Worm (Caenorhabditis elegans) whole organism, L4 larva: ENCODE results near the gene B0395.3.

Experiments
- R02D3.7 ChIP-seq: fragments of 150-350 bp; sonication (generic microtip); optimal IDR thresholded peaks from 3 replicates; lab custom pipeline; 2014; ENCODE audit warnings: missing biosample characterization, missing genetic modification characterization
- T20F7.1 ChIP-seq: fragments of 200-800 bp; sonication (Bioruptor generic); optimal IDR thresholded peaks from 2 replicates; lab custom pipeline; 2018; ENCODE audit warnings: mild to moderate bottlenecking, missing genetic modification characterization, missing compliant biosample characterization
- Y105C5A.15 ChIP-seq: fragments of 200-800 bp; sonication (Bioruptor generic); IDR thresholded peaks from 2 replicates; pipeline ENCODE4 v1.3.6; 2022; ENCODE audit warnings: missing genetic modification characterization, missing compliant biosample characterization
- aha-1 ChIP-seq: fragments of 150-350 bp; peaks from one replicate; lab custom pipeline; 2014; ENCODE audit warnings: missing biosample characterization, missing genetic modification characterization
- ama-1 ChIP-seq: fragments of 150-350 bp; optimal IDR thresholded peaks from 2 replicates; lab custom pipeline; 2014; ENCODE audit warnings: inconsistent platforms, mixed read lengths
- ceh-82 ChIP-seq: sonication (generic microtip); optimal IDR thresholded peaks from 2 replicates; lab custom pipeline; 2017; ENCODE audit warnings: missing biosample characterization, missing genetic modification characterization
- lin-13 ChIP-seq: fragments of 150-350 bp; optimal IDR thresholded peaks from 2 replicates; lab custom pipeline; 2014; ENCODE audit warnings: missing biosample characterization, missing genetic modification reagents, missing genetic modification characterization
- lin-39 ChIP-seq: fragments of 150-350 bp; optimal IDR thresholded peaks from 2 replicates; lab custom pipeline; 2014; ENCODE audit warnings: missing biosample characterization, missing genetic modification reagents, missing genetic modification characterization
- lir-3 ChIP-seq: sonication (generic microtip); optimal IDR thresholded peaks from 2 replicates; lab custom pipeline; 2016; ENCODE audit warnings: mild to moderate bottlenecking, missing genetic modification characterization, missing compliant biosample characterization
- nhr-25 ChIP-seq: sonication (generic microtip); optimal IDR thresholded peaks from 2 replicates; lab custom pipeline; 2017; ENCODE audit warnings: missing genetic modification characterization, mild to moderate bottlenecking, missing compliant biosample characterization, antibody characterized with exemption, moderate library complexity, borderline replicate concordance; ENCODE audit not compliant: insufficient read depth
- nhr-28 ChIP-seq: fragments of 150-350 bp; optimal IDR thresholded peaks from 2 replicates; lab custom pipeline; 2014; ENCODE audit warnings: missing biosample characterization, missing genetic modification characterization
- pha-4 ChIP-seq, 2 experiments: fragments of 150-350 bp in 1 of 2; fragments of 200-800 bp in 1 of 2; sonication (Bioruptor generic) in 1 of 2; IDR thresholded peaks in 1 of 2; optimal IDR thresholded peaks in 1 of 2; 2 replicates each; pipeline versions ENCODE4 v1.3.6 to Lab custom; 2014 to 2022; ENCODE audit warnings: missing genetic modification characterization in 2 of 2, missing genetic modification reagents in 2 of 2, missing biosample characterization in 1 of 2, missing compliant biosample characterization in 1 of 2
- pqm-1 ChIP-seq: sonication (generic microtip); optimal IDR thresholded peaks from 2 replicates; lab custom pipeline; 2017; ENCODE audit warnings: missing biosample characterization, missing genetic modification characterization
- spr-3 ChIP-seq: fragments of 200-800 bp; sonication (Bioruptor generic); optimal IDR thresholded peaks from 2 replicates; lab custom pipeline; 2018; ENCODE audit warnings: mild to moderate bottlenecking, missing genetic modification characterization, missing compliant biosample characterization

DNA sequence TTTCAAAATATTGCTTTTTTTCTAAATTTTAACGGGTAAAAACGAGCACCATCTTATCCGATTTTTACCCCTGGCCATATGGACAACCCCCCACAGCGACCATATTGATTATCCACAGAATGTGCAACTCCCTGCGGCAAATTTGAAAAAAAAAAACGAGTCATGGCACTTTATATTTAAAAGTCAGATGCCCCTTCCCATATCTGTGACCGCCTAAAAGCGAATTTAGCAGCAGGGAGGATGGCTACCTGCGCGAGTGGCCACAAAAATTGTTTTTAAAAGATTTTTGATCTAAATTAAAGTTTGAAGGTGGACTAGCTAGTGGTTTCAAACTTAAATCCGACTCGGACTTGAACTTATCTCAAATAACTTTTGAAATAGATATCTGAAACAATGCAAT lies 16.3 kb upstream of the B0395.3 start:
- TF ChIP-seq aha-1 (tag; lab: Kevin White, UChicago) (peak; percentile 98), R02D3.7 (tag; lab: Kevin White, UChicago) (no peak), lin-13 (peak; percentile 97), ama-1 (no peak), pha-4 (GFP tag; IDR thresholded peaks at IDR 0.05; lab: Robert Waterston, UW) (peak; percentile 97), pha-4 (tag; optimal IDR thresholded peaks at IDR 0.05; lab: Kevin White, UChicago) (peak; percentile 81), lir-3 (tag; lab: Kevin White, UChicago) (peak; percentile 94), nhr-25 (peak; percentile 92), T20F7.1 (GFP tag; lab: Kevin White, UChicago) (peak; percentile 91), lin-39 (tag; lab: Kevin White, UChicago) (peak; percentile 94), nhr-28 (tag; lab: Kevin White, UChicago) (peak; percentile 85), ceh-82 (tag; lab: Kevin White, UChicago) (peak; percentile 58), spr-3 (GFP tag; lab: Kevin White, UChicago) (peak; percentile 93), pqm-1 (tag; lab: Kevin White, UChicago) (peak; percentile 44), Y105C5A.15 (GFP tag; lab: Robert Waterston, UW) (no peak; the same call in 1 of the 2 replicates)
